Worm (Caenorhabditis elegans) whole organism, L2 larva: ENCODE data around the gene ins-39.

Source experiments
- elt-3 ChIP-seq: sonication (generic microtip); optimal IDR thresholded peaks from 2 replicates; lab custom pipeline; 2017; ENCODE audit warnings: missing biosample characterization, missing genetic modification characterization
- nhr-12 ChIP-seq: fragments of 150-350 bp; optimal IDR thresholded peaks from 2 replicates; lab custom pipeline; 2014; ENCODE audit warnings: missing biosample characterization, missing genetic modification characterization
- snpc-4 ChIP-seq: fragments of 150-350 bp; optimal IDR thresholded peaks from 2 replicates; lab custom pipeline; 2014; ENCODE audit warnings: missing biosample characterization, missing genetic modification characterization

- no peak for TF ChIP-seq nhr-12 (tag; lab: Kevin White, UChicago)
- TF ChIP-seq snpc-4 (tag; lab: Kevin White, UChicago): no peak
- TF ChIP-seq elt-3 (tag; lab: Kevin White, UChicago): no peak
Measured at ce11 chrX:1311577-1311976, 32.6 kb downstream of the ins-39 start.
